Worm (Caenorhabditis elegans) whole organism, L4 larva: Measurements from ENCODE around the gene irld-57.

Source experiments
- Y105C5A.15 ChIP-seq: fragments of 200-800 bp; sonication (Bioruptor generic); IDR thresholded peaks from 2 replicates; pipeline ENCODE4 v1.3.6; 2022; ENCODE audit warnings: missing genetic modification characterization, missing compliant biosample characterization
- nhr-48 ChIP-seq: sonication (generic microtip); optimal IDR thresholded peaks from 2 replicates; lab custom pipeline; 2016; ENCODE audit warnings: mild to moderate bottlenecking, missing genetic modification characterization, missing compliant biosample characterization
- ztf-11 ChIP-seq: fragments of 150-350 bp; optimal IDR thresholded peaks from 2 replicates; lab custom pipeline; 2014; ENCODE audit warnings: missing biosample characterization, missing genetic modification characterization

- TF ChIP-seq Y105C5A.15 (GFP tag; lab: Robert Waterston, UW) (no peak), nhr-48 (no peak), ztf-11 (no peak)
Measured at ce11 chrV:15702263-15702662, 24.2 kb downstream of the irld-57 start, which contains the start of gene nhr-53.
